Fruit fly (Drosophila melanogaster): ENCODE data around the gene sas.

dm6 chr3R:7171384-7172099 lies 8.9 kb downstream of the sas start:
- TF ChIP-seq CG8478 (optimal IDR thresholded peaks at IDR 0.05) (no peak), CTCF (optimal IDR thresholded peaks at IDR 0.05) (no peak)

Data from S2 (cell line).